Worm (Caenorhabditis elegans) whole organism, L2 larva: Measurements from ENCODE around the gene F46B6.5.

Experiments
- C34F6.9 ChIP-seq: fragments of 150-350 bp; optimal IDR thresholded peaks from 2 replicates; lab custom pipeline; 2014; ENCODE audit warnings: missing biosample characterization, missing genetic modification characterization
- F13H6.1 ChIP-seq: sonication (generic microtip); optimal IDR thresholded peaks from 2 replicates; lab custom pipeline; 2016; ENCODE audit warnings: missing genetic modification characterization, missing compliant biosample characterization
- R02D3.7 ChIP-seq: fragments of 150-350 bp; optimal IDR thresholded peaks from 2 replicates; lab custom pipeline; 2014; ENCODE audit warnings: missing biosample characterization, missing genetic modification characterization
- Y55F3AM.14 ChIP-seq: fragments of 200-800 bp; sonication (Bioruptor generic); optimal IDR thresholded peaks from 2 replicates; lab custom pipeline; 2018; ENCODE audit warnings: mild to moderate bottlenecking, missing genetic modification characterization, missing compliant biosample characterization
- ZK546.5 ChIP-seq: sonication (generic microtip); optimal IDR thresholded peaks from 2 replicates; lab custom pipeline; 2017; ENCODE audit warnings: missing biosample characterization, missing genetic modification characterization
- alr-1 ChIP-seq: fragments of 150-350 bp; optimal IDR thresholded peaks from 2 replicates; lab custom pipeline; 2014; ENCODE audit warnings: missing biosample characterization, missing genetic modification characterization
- aly-2 ChIP-seq: fragments of 150-350 bp; optimal IDR thresholded peaks from 2 replicates; lab custom pipeline; 2014; ENCODE audit warnings: missing biosample characterization, missing genetic modification characterization
- ama-1 ChIP-seq: fragments of 150-350 bp; optimal IDR thresholded peaks from 2 replicates; lab custom pipeline; 2018; ENCODE audit warnings: inconsistent platforms
- blmp-1 ChIP-seq: sonication (generic microtip); optimal IDR thresholded peaks from 2 replicates; lab custom pipeline; 2017; ENCODE audit warnings: missing genetic modification characterization, mild to moderate bottlenecking, missing compliant biosample characterization, antibody characterized with exemption, moderate library complexity; ENCODE audit not compliant: insufficient read depth
- ceh-16 ChIP-seq: fragments of 150-350 bp; optimal IDR thresholded peaks from 2 replicates; lab custom pipeline; 2014; ENCODE audit warnings: missing biosample characterization, missing genetic modification characterization
- crh-2 ChIP-seq: sonication (generic microtip); optimal IDR thresholded peaks from 2 replicates; lab custom pipeline; 2017; ENCODE audit warnings: missing biosample characterization, missing genetic modification characterization
- dmd-4 ChIP-seq: sonication (generic microtip); optimal IDR thresholded peaks from 2 replicates; lab custom pipeline; 2017; ENCODE audit warnings: missing biosample characterization, missing genetic modification characterization
- egl-27 ChIP-seq: sonication (generic microtip); optimal IDR thresholded peaks from 3 replicates; lab custom pipeline; 2017; ENCODE audit warnings: missing biosample characterization, missing genetic modification reagents, missing genetic modification characterization
- fos-1 ChIP-seq: fragments of 150-350 bp; optimal IDR thresholded peaks from 2 replicates; lab custom pipeline; 2014; ENCODE audit warnings: missing biosample characterization, missing genetic modification characterization
- gmeb-1 ChIP-seq: fragments of 150-350 bp; optimal IDR thresholded peaks from 2 replicates; lab custom pipeline; 2014; ENCODE audit warnings: missing biosample characterization, missing genetic modification characterization
- lin-11 ChIP-seq: fragments of 150-350 bp; sonication (generic microtip); optimal IDR thresholded peaks from 2 replicates; lab custom pipeline; 2014; ENCODE audit warnings: missing biosample characterization, missing genetic modification characterization, inconsistent platforms, mixed read lengths
- lsy-2 ChIP-seq, 2 experiments: fragments of 150-350 bp in 1 of 2; sonication (generic microtip) in 1 of 2; optimal IDR thresholded peaks; 2 replicates each; lab custom pipeline; 2014 to 2017; ENCODE audit warnings: missing biosample characterization in 2 of 2, missing genetic modification characterization in 2 of 2
- mab-5 ChIP-seq: fragments of 150-350 bp; optimal IDR thresholded peaks from 2 replicates; lab custom pipeline; 2014; ENCODE audit warnings: missing biosample characterization, missing genetic modification characterization
- mdl-1 ChIP-seq, 2 experiments: fragments of 150-350 bp in 1 of 2; sonication (generic microtip) in 1 of 2; optimal IDR thresholded peaks; 2 replicates each; lab custom pipeline; 2017; ENCODE audit warnings: missing biosample characterization in 2 of 2, missing genetic modification characterization in 2 of 2
- nhr-10 ChIP-seq: sonication (generic microtip); optimal IDR thresholded peaks from 2 replicates; lab custom pipeline; 2017; ENCODE audit warnings: missing biosample characterization, missing genetic modification characterization
- nhr-11 ChIP-seq: fragments of 150-350 bp; optimal IDR thresholded peaks from 2 replicates; lab custom pipeline; 2014; ENCODE audit warnings: missing biosample characterization, missing genetic modification characterization
- nhr-129 ChIP-seq: fragments of 150-350 bp; optimal IDR thresholded peaks from 2 replicates; lab custom pipeline; 2014; ENCODE audit warnings: missing biosample characterization, missing genetic modification characterization
- nhr-21 ChIP-seq: fragments of 150-350 bp; optimal IDR thresholded peaks from 2 replicates; lab custom pipeline; 2014; ENCODE audit warnings: missing biosample characterization, missing genetic modification characterization
- nhr-23 ChIP-seq: fragments of 150-350 bp; optimal IDR thresholded peaks from 2 replicates; lab custom pipeline; 2014; ENCODE audit warnings: missing biosample characterization, missing genetic modification reagents, missing genetic modification characterization
- nhr-237 ChIP-seq: fragments of 150-350 bp; optimal IDR thresholded peaks from 2 replicates; lab custom pipeline; 2014; ENCODE audit warnings: missing biosample characterization, missing genetic modification characterization
- nhr-6 ChIP-seq: fragments of 150-350 bp; optimal IDR thresholded peaks from 2 replicates; lab custom pipeline; 2014; ENCODE audit warnings: missing biosample characterization, missing genetic modification characterization
- nhr-77 ChIP-seq: fragments of 150-350 bp; optimal IDR thresholded peaks from 2 replicates; lab custom pipeline; 2014; ENCODE audit warnings: missing biosample characterization, missing genetic modification characterization
- sem-4 ChIP-seq: fragments of 150-350 bp; optimal IDR thresholded peaks from 2 replicates; lab custom pipeline; 2014; ENCODE audit warnings: missing biosample characterization, missing genetic modification reagents, missing genetic modification characterization
- sma-3 ChIP-seq: sonication (generic microtip); optimal IDR thresholded peaks from 2 replicates; lab custom pipeline; 2016; ENCODE audit warnings: missing genetic modification reagents, missing genetic modification characterization, missing compliant biosample characterization
- sma-9 ChIP-seq, 2 experiments: fragments of 150-350 bp in 1 of 2; sonication (generic microtip) in 1 of 2; optimal IDR thresholded peaks; 2 replicates each; lab custom pipeline; 2014 to 2016; ENCODE audit warnings: missing genetic modification characterization in 2 of 2, mild to moderate bottlenecking in 1 of 2, missing biosample characterization in 1 of 2, missing compliant biosample characterization in 1 of 2, missing genetic modification reagents in 1 of 2, moderate library complexity in 1 of 2
- unc-55 ChIP-seq: fragments of 150-350 bp; sonication (generic microtip); optimal IDR thresholded peaks from 3 replicates; lab custom pipeline; 2014; ENCODE audit warnings: missing biosample characterization, missing genetic modification reagents, missing genetic modification characterization
- unc-62 ChIP-seq: fragments of 150-350 bp; optimal IDR thresholded peaks from 2 replicates; lab custom pipeline; 2014; ENCODE audit warnings: missing biosample characterization, missing genetic modification reagents, missing genetic modification characterization
- zag-1 ChIP-seq: fragments of 150-350 bp; optimal IDR thresholded peaks from 2 replicates; lab custom pipeline; 2014; ENCODE audit warnings: missing biosample characterization, missing genetic modification characterization
- ztf-11 ChIP-seq: sonication (generic microtip); optimal IDR thresholded peaks from 2 replicates; lab custom pipeline; 2017; ENCODE audit warnings: missing biosample characterization, missing genetic modification characterization
- ztf-4 ChIP-seq: fragments of 150-350 bp; optimal IDR thresholded peaks from 2 replicates; lab custom pipeline; 2014; ENCODE audit warnings: missing biosample characterization, missing genetic modification characterization

F46B6.5 gene

DNA sequence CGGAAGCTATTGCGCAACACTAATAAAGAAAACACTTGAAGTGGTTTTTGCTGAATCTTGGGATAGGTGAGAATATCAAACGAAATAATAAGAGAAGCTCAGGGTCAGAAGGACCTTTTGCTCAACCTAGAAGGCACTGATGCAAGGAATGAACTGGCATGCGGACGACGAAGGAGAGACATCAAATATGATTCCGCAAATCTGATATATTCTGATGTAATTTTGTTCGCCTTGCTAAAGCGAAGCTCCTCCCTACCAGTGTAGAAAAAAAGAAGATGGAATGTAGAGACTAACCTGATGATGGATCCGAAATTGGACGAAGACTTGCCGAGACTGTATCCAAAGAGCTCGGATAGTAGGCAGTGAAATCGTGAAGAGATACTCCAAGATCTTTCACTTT is 14.9 kb downstream of the F46B6.5 start:
- TF ChIP-seq zag-1 (tag; lab: Kevin White, UChicago) (no peak), mdl-1 (tag; optimal IDR thresholded peaks at IDR 0.05; lab: Kevin White, UChicago) (no peak), nhr-23 (tag; lab: Kevin White, UChicago) (no peak), aly-2 (tag; lab: Kevin White, UChicago) (no peak), nhr-21 (tag; lab: Kevin White, UChicago) (no peak), unc-62 (GFP tag; lab: Kevin White, UChicago) (no peak), unc-55 (GFP tag; lab: Kevin White, UChicago) (no peak), blmp-1 (tag; lab: Kevin White, UChicago) (no peak), C34F6.9 (tag; lab: Kevin White, UChicago) (no peak), nhr-237 (tag; lab: Kevin White, UChicago) (no peak), R02D3.7 (tag; lab: Kevin White, UChicago) (no peak), gmeb-1 (no peak), nhr-77 (no peak), nhr-129 (no peak), nhr-6 (tag; lab: Kevin White, UChicago) (no peak), sma-3 (no peak)

DNA sequence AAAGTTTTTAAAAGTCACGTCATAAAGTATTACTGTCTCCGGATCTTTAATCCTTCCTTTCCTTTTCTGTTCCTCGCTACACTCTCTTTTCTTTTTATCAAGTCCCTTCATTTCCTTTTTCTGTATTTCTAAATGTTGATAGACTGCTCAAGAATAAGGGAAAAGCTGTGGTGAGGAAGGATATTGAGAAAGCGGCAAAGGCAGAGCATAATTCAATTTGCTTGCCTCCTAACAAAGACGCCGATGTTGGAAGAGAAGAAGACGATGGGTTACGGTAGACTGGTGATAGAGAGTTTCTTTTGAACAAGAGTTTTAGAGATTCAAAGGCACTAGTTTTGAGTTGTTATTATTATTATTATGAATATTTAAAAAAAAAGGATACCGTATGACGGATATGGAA is 17.2 kb downstream of the F46B6.5 start:
- peak; percentile 2 for TF ChIP-seq nhr-6 (tag; lab: Kevin White, UChicago)
- TF ChIP-seq alr-1 (tag; lab: Kevin White, UChicago), result no peak
- peak; percentile 12 for TF ChIP-seq sem-4 (tag; lab: Kevin White, UChicago)
- peak; percentile 0 for TF ChIP-seq zag-1 (tag; lab: Kevin White, UChicago)
- TF ChIP-seq ama-1 (lab: Kevin White, UChicago), result no peak
- peak; percentile 39 for TF ChIP-seq C34F6.9 (tag; lab: Kevin White, UChicago)
- TF ChIP-seq sma-9 (GFP tag; optimal IDR thresholded peaks at IDR 0.05; lab: Kevin White, UChicago), result peak; percentile 59
- TF ChIP-seq sma-9 (tag; optimal IDR thresholded peaks at IDR 0.05; lab: Kevin White, UChicago), result no peak
- TF ChIP-seq lsy-2 (tag; optimal IDR thresholded peaks at IDR 0.05; lab: Kevin White, UChicago), result peak; percentile 20 to 81

DNA sequence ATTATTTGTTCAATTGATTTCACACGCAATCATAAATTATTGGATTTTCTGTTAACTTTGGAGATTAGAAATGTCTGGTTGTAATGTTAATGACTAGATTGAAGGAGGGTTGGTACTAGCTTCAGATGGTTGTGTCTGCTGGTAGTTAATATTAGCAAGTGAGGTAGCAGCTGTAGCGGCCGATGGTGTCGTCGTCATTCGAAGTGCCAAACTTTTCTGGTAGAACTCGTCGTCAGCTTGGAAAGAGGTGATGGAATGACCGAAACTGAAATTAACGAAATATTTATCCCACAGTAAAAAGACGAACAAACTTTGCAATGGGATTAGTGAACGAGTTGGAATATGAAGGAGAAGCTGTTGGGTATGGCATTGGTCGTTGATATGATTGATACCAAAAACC is 18.3 kb downstream of the F46B6.5 start:
- TF ChIP-seq fos-1 (tag; lab: Kevin White, UChicago) (no peak), aly-2 (tag; lab: Kevin White, UChicago) (no peak), C34F6.9 (tag; lab: Kevin White, UChicago) (no peak), crh-2 (tag; lab: Kevin White, UChicago) (no peak), F13H6.1 (no peak), ZK546.5 (no peak), nhr-10 (tag; lab: Kevin White, UChicago) (no peak), egl-27 (tag; lab: Kevin White, UChicago) (no peak), unc-62 (GFP tag; lab: Kevin White, UChicago) (no peak), dmd-4 (tag; lab: Kevin White, UChicago) (no peak), ceh-16 (tag; lab: Kevin White, UChicago) (no peak), nhr-21 (tag; lab: Kevin White, UChicago) (no peak), nhr-129 (no peak), Y55F3AM.14 (GFP tag; lab: Kevin White, UChicago) (no peak), mab-5 (tag; lab: Kevin White, UChicago) (no peak), nhr-11 (no peak)

DNA sequence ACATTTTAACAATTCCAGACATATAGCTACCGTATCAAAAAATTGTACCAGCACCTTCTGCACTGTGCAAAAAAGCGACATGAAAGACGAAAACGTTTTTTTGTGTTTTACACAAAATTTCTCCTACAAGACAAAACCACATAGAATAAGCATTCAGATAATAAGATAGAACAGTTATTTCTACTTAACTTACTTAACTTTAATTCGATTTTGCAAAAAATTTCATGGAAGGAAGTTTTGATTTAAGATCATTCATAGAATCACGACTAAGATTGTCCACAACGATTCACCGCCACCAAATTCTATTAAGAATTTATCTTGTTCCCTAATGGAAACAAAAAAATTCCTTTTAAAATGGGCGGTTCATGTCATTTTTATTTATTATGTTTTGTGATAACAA is 19.1 kb downstream of the F46B6.5 start:
- TF ChIP-seq sma-3 (no peak), ztf-4 (tag; lab: Kevin White, UChicago) (no peak), nhr-21 (tag; lab: Kevin White, UChicago) (no peak)

DNA sequence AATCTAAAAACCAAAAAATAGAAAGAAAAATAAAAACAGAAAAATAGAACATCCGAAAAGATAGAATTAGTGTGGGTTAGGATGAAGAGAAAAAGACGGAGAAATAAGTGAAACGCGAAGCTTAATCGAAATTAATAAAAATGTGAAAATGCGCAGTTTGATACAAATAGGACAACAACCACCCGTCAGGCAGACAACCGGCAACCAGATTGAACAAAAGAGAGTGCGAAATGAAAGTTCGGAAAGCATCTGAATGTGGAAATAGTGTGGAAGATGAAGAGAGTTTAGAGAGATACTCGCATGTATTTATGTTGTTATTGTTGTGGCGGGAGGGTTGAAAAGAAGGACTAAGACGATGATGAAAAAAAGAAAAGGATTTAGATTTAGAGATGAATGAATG is 24.4 kb downstream of the F46B6.5 start:
- TF ChIP-seq lin-11 (no peak), ztf-11 (tag; lab: Kevin White, UChicago) (no peak), sma-3 (no peak), unc-62 (GFP tag; lab: Kevin White, UChicago) (no peak)
